Fruit fly (Drosophila melanogaster) S2 (cell line): Measurements from ENCODE around the gene Cyp4ac3.

ENCODE experiments used
- CG8478 ChIP-seq: fragments of >200 bp; optimal IDR thresholded peaks from 2 replicates; lab custom pipeline; 2018
- CTCF ChIP-seq, 2 experiments: fragments of >200 bp; optimal IDR thresholded peaks; 2 replicates each; lab custom pipeline; 2018

- TF ChIP-seq CG8478 (lab: Kevin White, UChicago) = no peak
- no peak for TF ChIP-seq CTCF (optimal IDR thresholded peaks at IDR 0.05; lab: Kevin White, UChicago)
Measured at dm6 chr2L:5292977-5293513, 24.7 kb downstream of the Cyp4ac3 start.
